Worm (Caenorhabditis elegans) whole organism, L3 larva: ENCODE measurements around the gene adk-1.

Experiments used
- aly-2 ChIP-seq: fragments of 150-350 bp; optimal IDR thresholded peaks from 2 replicates; lab custom pipeline; 2014; ENCODE audit warnings: missing biosample characterization, missing genetic modification characterization
- ceh-82 ChIP-seq: fragments of 150-350 bp; optimal IDR thresholded peaks from 2 replicates; lab custom pipeline; 2014; ENCODE audit warnings: missing biosample characterization, missing genetic modification characterization
- egl-27 ChIP-seq: sonication (generic microtip); optimal IDR thresholded peaks from 4 replicates; lab custom pipeline; 2017; ENCODE audit warnings: missing biosample characterization, missing genetic modification reagents, missing genetic modification characterization
- fkh-10 ChIP-seq: sonication (generic microtip); optimal IDR thresholded peaks from 2 replicates; lab custom pipeline; 2017; ENCODE audit warnings: missing biosample characterization, missing genetic modification reagents, missing genetic modification characterization
- fos-1 ChIP-seq: fragments of 150-350 bp; optimal IDR thresholded peaks from 2 replicates; lab custom pipeline; 2014; ENCODE audit warnings: missing biosample characterization, missing genetic modification characterization
- lin-15B ChIP-seq: fragments of 150-350 bp; optimal IDR thresholded peaks from 2 replicates; lab custom pipeline; 2014; ENCODE audit warnings: missing biosample characterization, missing genetic modification characterization
- mdl-1 ChIP-seq: fragments of 150-350 bp; optimal IDR thresholded peaks from 2 replicates; lab custom pipeline; 2014; ENCODE audit warnings: missing biosample characterization, missing genetic modification characterization
- nhr-11 ChIP-seq: fragments of 150-350 bp; optimal IDR thresholded peaks from 2 replicates; lab custom pipeline; 2014; ENCODE audit warnings: missing biosample characterization, missing genetic modification characterization
- nhr-12 ChIP-seq: fragments of 150-350 bp; optimal IDR thresholded peaks from 2 replicates; lab custom pipeline; 2014; ENCODE audit warnings: missing biosample characterization, missing genetic modification characterization
- nhr-237 ChIP-seq: fragments of 150-350 bp; optimal IDR thresholded peaks from 2 replicates; lab custom pipeline; 2014; ENCODE audit warnings: missing biosample characterization, missing genetic modification characterization
- nhr-28 ChIP-seq: fragments of 150-350 bp; optimal IDR thresholded peaks from 2 replicates; lab custom pipeline; 2014; ENCODE audit warnings: missing biosample characterization, missing genetic modification characterization
- pqm-1 ChIP-seq: fragments of 150-350 bp; optimal IDR thresholded peaks from 2 replicates; lab custom pipeline; 2017; ENCODE audit warnings: missing biosample characterization, missing genetic modification characterization, inconsistent platforms
- snpc-4 ChIP-seq: fragments of 150-350 bp; optimal IDR thresholded peaks from 2 replicates; lab custom pipeline; 2014; ENCODE audit warnings: missing biosample characterization, missing genetic modification characterization

- no peak for TF ChIP-seq fos-1 (tag; lab: Kevin White, UChicago)
- TF ChIP-seq nhr-237, result no peak
- no peak for TF ChIP-seq nhr-12 (tag; lab: Kevin White, UChicago)
- TF ChIP-seq aly-2 (tag; lab: Kevin White, UChicago), result no peak
- TF ChIP-seq snpc-4 (tag; lab: Kevin White, UChicago), result no peak
- TF ChIP-seq fkh-10 (GFP tag; lab: Kevin White, UChicago), result no peak
- no peak for TF ChIP-seq mdl-1 (tag; lab: Kevin White, UChicago)
- TF ChIP-seq nhr-11 (tag; lab: Kevin White, UChicago), result no peak
- no peak for TF ChIP-seq egl-27 (tag; lab: Kevin White, UChicago)
- no peak for TF ChIP-seq pqm-1 (tag; lab: Kevin White, UChicago)
- no peak for TF ChIP-seq nhr-28 (tag; lab: Kevin White, UChicago)
- TF ChIP-seq lin-15B, result no peak
- TF ChIP-seq ceh-82 (tag; lab: Kevin White, UChicago), result no peak
These were observed 33.7 kb downstream of the adk-1 start, which contains the start of gene rap-3 for ce11 chrIV:11176967-11177366.
